Worm (Caenorhabditis elegans) whole organism, L4/young adult: Measurements from ENCODE around the gene ser-4.

ENCODE experiments used
- W03F9.2 ChIP-seq: fragments of 150-350 bp; optimal IDR thresholded peaks from 2 replicates; lab custom pipeline; 2014; ENCODE audit warnings: missing biosample characterization, missing genetic modification characterization
- dao-5 ChIP-seq: sonication (generic microtip); optimal IDR thresholded peaks from 2 replicates; lab custom pipeline; 2016; ENCODE audit warnings: missing genotype, missing genetic modification characterization, moderate library complexity, missing compliant biosample characterization
- him-1 ChIP-seq: sonication (generic microtip); optimal IDR thresholded peaks from 2 replicates; lab custom pipeline; 2016; ENCODE audit warnings: missing genotype, missing genetic modification reagents, missing genetic modification characterization, missing compliant biosample characterization

The ser-4 gene

ce11 chrIII:1680393-1680792 is 52.5 kb downstream of the ser-4 start:
- TF ChIP-seq W03F9.2 (no peak), dao-5 (tag; lab: Kevin White, UChicago) (no peak), him-1 (tag; lab: Kevin White, UChicago) (no peak)

- TF ChIP-seq him-1 (tag; lab: Kevin White, UChicago) (no peak), dao-5 (tag; lab: Kevin White, UChicago) (no peak), W03F9.2 (no peak)
Observed at ce11 chrIII:1678671-1679070, 54.2 kb downstream of the ser-4 start.

- TF ChIP-seq dao-5 (tag; lab: Kevin White, UChicago), result no peak
- no peak for TF ChIP-seq him-1 (tag; lab: Kevin White, UChicago)
- no peak for TF ChIP-seq W03F9.2
Observed at ce11 chrIII:1676588-1676987, 56.3 kb downstream of the ser-4 start, which contains the start of gene Y22D7AR.6. Gene Y22D7AR.6 (minus strand): TSS chrIII:1676721.

DNA sequence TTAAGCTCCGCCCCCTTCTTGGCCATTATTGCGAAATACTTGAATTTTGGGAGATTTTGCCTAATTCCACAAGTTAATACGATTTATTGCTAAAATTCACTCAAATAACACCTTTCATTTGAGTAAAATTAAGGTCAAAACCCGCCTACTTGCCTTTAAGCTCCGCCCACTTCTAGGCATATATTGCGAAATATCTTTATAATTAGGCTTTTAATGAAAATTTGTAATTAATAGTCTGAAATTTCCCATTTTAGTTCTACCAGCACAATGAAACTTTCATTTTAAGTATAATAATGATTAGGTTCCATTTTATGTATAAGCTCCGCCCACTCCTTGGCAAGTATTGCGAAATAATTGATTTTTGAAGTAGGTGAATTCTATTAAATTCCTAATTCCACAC is 58.1 kb downstream of the ser-4 start:
- TF ChIP-seq W03F9.2 (no peak), dao-5 (tag; lab: Kevin White, UChicago) (no peak), him-1 (tag; lab: Kevin White, UChicago) (no peak)

- TF ChIP-seq dao-5 (tag; lab: Kevin White, UChicago), result no peak
- no peak for TF ChIP-seq W03F9.2
- no peak for TF ChIP-seq him-1 (tag; lab: Kevin White, UChicago)
Observed at ce11 chrIII:1673320-1673719, 59.6 kb downstream of the ser-4 start.
